Worm (Caenorhabditis elegans) whole organism, midembryonic: ENCODE measurements around the gene Y55D9A.2.

Source experiments
- T22C8.4 ChIP-seq: fragments of 200-800 bp; sonication (Bioruptor generic); IDR thresholded peaks from 2 replicates; pipeline ENCODE4 v1.3.6; 2022; ENCODE audit warnings: missing genetic modification characterization, missing compliant biosample characterization
- cog-1 ChIP-seq: sonication (generic microtip); optimal IDR thresholded peaks from 2 replicates; lab custom pipeline; 2016; ENCODE audit warnings: missing genetic modification characterization, missing compliant biosample characterization
- flt-1 ChIP-seq: fragments of 200-800 bp; sonication (Bioruptor generic); IDR thresholded peaks from 2 replicates; pipeline ENCODE4 v1.3.6; 2022; ENCODE audit warnings: missing genetic modification characterization, missing compliant biosample characterization
- klf-2 ChIP-seq: fragments of 200-800 bp; sonication (Bioruptor generic); conservative IDR thresholded peaks from 2 replicates; pipeline ENCODE4 v1.3.6; 2022; ENCODE audit warnings: missing genetic modification reagents, missing genetic modification characterization, missing compliant biosample characterization
- med-1 ChIP-seq: sonication (generic microtip); optimal IDR thresholded peaks from 2 replicates; lab custom pipeline; 2017; ENCODE audit warnings: missing genetic modification characterization, mild to moderate bottlenecking, missing compliant biosample characterization, antibody characterized with exemption, missing genetic modification reagents; ENCODE audit not compliant: insufficient read depth
- ref-1 ChIP-seq: fragments of 200-800 bp; sonication (Bioruptor generic); conservative IDR thresholded peaks from 2 replicates; pipeline ENCODE4 v1.3.6; 2022; ENCODE audit warnings: missing genetic modification reagents, missing genetic modification characterization, missing compliant biosample characterization
- tab-1 ChIP-seq: fragments of 200-800 bp; sonication (Bioruptor generic); IDR thresholded peaks from 2 replicates; pipeline ENCODE4 v1.3.6; 2022; ENCODE audit warnings: missing genetic modification characterization, missing compliant biosample characterization
- ztf-23 ChIP-seq: fragments of 200-800 bp; sonication (Bioruptor generic); IDR thresholded peaks from 2 replicates; pipeline ENCODE4 v1.3.6; 2022; ENCODE audit warnings: missing genetic modification reagents, missing genetic modification characterization, missing compliant biosample characterization
- ztf-29 ChIP-seq: fragments of 200-800 bp; sonication (Bioruptor generic); IDR thresholded peaks from 2 replicates; pipeline ENCODE4 v1.3.6; 2022; ENCODE audit warnings: missing genetic modification reagents, missing genetic modification characterization, missing compliant biosample characterization

- TF ChIP-seq med-1 (GFP tag; lab: Kevin White, UChicago) (no peak), flt-1 (GFP tag; lab: Robert Waterston, UW) (no peak), ref-1 (GFP tag; lab: Robert Waterston, UW) (no peak), ztf-29 (GFP tag; lab: Robert Waterston, UW) (no peak), cog-1 (tag; lab: Kevin White, UChicago) (no peak), T22C8.4 (GFP tag; lab: Robert Waterston, UW) (no peak), tab-1 (no peak), ztf-23 (GFP tag; lab: Robert Waterston, UW) (no peak), klf-2 (GFP tag; lab: Robert Waterston, UW) (no peak)
These were observed 35.9 kb upstream of the Y55D9A.2 start for ce11 chrIV:12640875-12641860.
